Worm (Caenorhabditis elegans): Measurements from ENCODE around the gene R05D3.3.

- TF ChIP-seq nhr-237 (tag; optimal IDR thresholded peaks at IDR 0.05) = no peak
- TF ChIP-seq unc-39 (tag; optimal IDR thresholded peaks at IDR 0.05) = no peak
- no peak for TF ChIP-seq nhr-76 (tag; optimal IDR thresholded peaks at IDR 0.05)
- no peak for TF ChIP-seq nhr-28 (tag; optimal IDR thresholded peaks at IDR 0.05)
- TF ChIP-seq nhr-12 (tag; optimal IDR thresholded peaks at IDR 0.05) = no peak
- TF ChIP-seq ceh-43 (GFP tag; optimal IDR thresholded peaks at IDR 0.05) = no peak
- TF ChIP-seq mep-1 (tag; optimal IDR thresholded peaks at IDR 0.05) = no peak
- no peak for TF ChIP-seq lin-13 (tag; optimal IDR thresholded peaks at IDR 0.05)
- no peak for TF ChIP-seq pha-4 (tag; optimal IDR thresholded peaks at IDR 0.05)
- TF ChIP-seq drap-1 (GFP tag; optimal IDR thresholded peaks at IDR 0.05) = no peak
- TF ChIP-seq snpc-4 (tag; optimal IDR thresholded peaks at IDR 0.05) = no peak
- TF ChIP-seq blmp-1 (tag; optimal IDR thresholded peaks at IDR 0.05) = no peak
- TF ChIP-seq unc-120 (tag; optimal IDR thresholded peaks at IDR 0.05; ENCODE audit: poor library complexity, severe bottlenecking) = no peak
These were observed 38.0 kb upstream of the R05D3.3 start, which contains the start of gene ZC262.13 for ce11 chrIII:8325574-8326513.

Measured in whole organism, mixed stage, embryonic.